Worm (Caenorhabditis elegans) whole organism, late embryonic: ENCODE measurements around the gene lis-1.
A peak's percentile ranks its signal among the peaks of the same experiment; 100 is the strongest.

Experiments used
- C08G9.2 ChIP-seq: sonication (generic microtip); optimal IDR thresholded peaks from 2 replicates; lab custom pipeline; 2016; ENCODE audit warnings: mild to moderate bottlenecking, missing genetic modification characterization, moderate library complexity, missing compliant biosample characterization
- F13H6.1 ChIP-seq: sonication (generic microtip); optimal IDR thresholded peaks from 2 replicates; lab custom pipeline; 2016; ENCODE audit warnings: missing genetic modification characterization, missing compliant biosample characterization
- K02D7.2 ChIP-seq: sonication (generic microtip); optimal IDR thresholded peaks from 2 replicates; lab custom pipeline; 2017; ENCODE audit warnings: mild to moderate bottlenecking, missing genetic modification characterization, missing compliant biosample characterization
- T23F11.4 ChIP-seq: fragments of 200-800 bp; sonication (Bioruptor generic); optimal IDR thresholded peaks from 2 replicates; lab custom pipeline; 2018; ENCODE audit warnings: mild to moderate bottlenecking, missing genetic modification characterization, missing compliant biosample characterization
- Y22D7AL.16 ChIP-seq: sonication (generic microtip); optimal IDR thresholded peaks from 2 replicates; lab custom pipeline; 2016; ENCODE audit warnings: missing genetic modification characterization, missing compliant biosample characterization
- ceh-14 ChIP-seq: sonication (generic microtip); optimal IDR thresholded peaks from 2 replicates; lab custom pipeline; 2016; ENCODE audit warnings: missing genotype, missing genetic modification characterization, missing compliant biosample characterization
- ceh-2 ChIP-seq: sonication (generic microtip); optimal IDR thresholded peaks from 2 replicates; lab custom pipeline; 2016; ENCODE audit warnings: missing genotype, missing genetic modification characterization, missing compliant biosample characterization
- ceh-22 ChIP-seq: sonication (generic microtip); optimal IDR thresholded peaks from 2 replicates; lab custom pipeline; 2017; ENCODE audit warnings: missing biosample characterization, missing genetic modification characterization
- ceh-31 ChIP-seq: sonication (generic microtip); optimal IDR thresholded peaks from 2 replicates; lab custom pipeline; 2016; ENCODE audit warnings: missing genetic modification characterization, missing compliant biosample characterization
- ceh-6 ChIP-seq: fragments of 200-800 bp; sonication (Bioruptor generic); optimal IDR thresholded peaks from 2 replicates; lab custom pipeline; 2018; ENCODE audit warnings: mild to moderate bottlenecking, missing genetic modification characterization, missing compliant biosample characterization
- che-1 ChIP-seq: sonication (generic microtip); optimal IDR thresholded peaks from 2 replicates; lab custom pipeline; 2016; ENCODE audit warnings: mild to moderate bottlenecking, missing genetic modification characterization, missing compliant biosample characterization
- dve-1 ChIP-seq: sonication (generic microtip); optimal IDR thresholded peaks from 2 replicates; lab custom pipeline; 2017; ENCODE audit warnings: antibody characterized with exemption, mild to moderate bottlenecking, missing genetic modification characterization, missing compliant biosample characterization
- elt-4 ChIP-seq: sonication (generic microtip); optimal IDR thresholded peaks from 2 replicates; lab custom pipeline; 2016; ENCODE audit warnings: missing genetic modification characterization, missing compliant biosample characterization
- ets-4 ChIP-seq: sonication (generic microtip); optimal IDR thresholded peaks from 2 replicates; lab custom pipeline; 2016; ENCODE audit warnings: missing genetic modification characterization, missing compliant biosample characterization
- fkh-10 ChIP-seq: fragments of 150-350 bp; optimal IDR thresholded peaks from 2 replicates; lab custom pipeline; 2014; ENCODE audit warnings: missing biosample characterization, missing genetic modification reagents, missing genetic modification characterization
- fkh-6 ChIP-seq: sonication (generic microtip); optimal IDR thresholded peaks from 2 replicates; lab custom pipeline; 2016; ENCODE audit warnings: missing genetic modification characterization, missing compliant biosample characterization
- hlh-13 ChIP-seq: fragments of 200-800 bp; sonication (Bioruptor generic); optimal IDR thresholded peaks from 2 replicates; lab custom pipeline; 2018; ENCODE audit warnings: mild to moderate bottlenecking, missing genetic modification characterization, missing compliant biosample characterization
- hlh-30 ChIP-seq: sonication (generic microtip); optimal IDR thresholded peaks from 2 replicates; lab custom pipeline; 2017; ENCODE audit warnings: antibody characterized with exemption, missing genetic modification characterization, missing compliant biosample characterization; ENCODE audit not compliant: insufficient read depth
- hlh-8 ChIP-seq: sonication (generic microtip); optimal IDR thresholded peaks from 2 replicates; lab custom pipeline; 2016; ENCODE audit warnings: missing genotype, missing genetic modification characterization, missing compliant biosample characterization
- lim-6 ChIP-seq: sonication (generic microtip); optimal IDR thresholded peaks from 2 replicates; lab custom pipeline; 2016; ENCODE audit warnings: missing genetic modification characterization, missing compliant biosample characterization
- mec-3 ChIP-seq: sonication (generic microtip); optimal IDR thresholded peaks from 2 replicates; lab custom pipeline; 2016; ENCODE audit warnings: borderline replicate concordance, missing genetic modification characterization, missing compliant biosample characterization
- nfya-1 ChIP-seq: sonication (generic microtip); optimal IDR thresholded peaks from 2 replicates; lab custom pipeline; 2017; ENCODE audit warnings: missing genetic modification characterization, mild to moderate bottlenecking, missing compliant biosample characterization, antibody characterized with exemption, moderate library complexity
- nhr-232 ChIP-seq: sonication (generic microtip); optimal IDR thresholded peaks from 2 replicates; lab custom pipeline; 2016; ENCODE audit warnings: missing genetic modification characterization, missing compliant biosample characterization
- pha-2 ChIP-seq: sonication (generic microtip); optimal IDR thresholded peaks from 2 replicates; lab custom pipeline; 2017; ENCODE audit warnings: mild to moderate bottlenecking, missing genetic modification characterization, missing compliant biosample characterization
- pha-4 ChIP-seq: fragments of 150-350 bp; optimal IDR thresholded peaks from 2 replicates; lab custom pipeline; 2018; ENCODE audit warnings: missing biosample characterization, missing genetic modification reagents, missing genetic modification characterization
- ref-2 ChIP-seq: sonication (generic microtip); optimal IDR thresholded peaks from 2 replicates; lab custom pipeline; 2016; ENCODE audit warnings: missing genetic modification characterization, missing compliant biosample characterization
- rnt-1 ChIP-seq: sonication (generic microtip); optimal IDR thresholded peaks from 2 replicates; lab custom pipeline; 2016; ENCODE audit warnings: missing genetic modification characterization, missing compliant biosample characterization
- sdc-2 ChIP-seq: sonication (generic microtip); optimal IDR thresholded peaks from 2 replicates; lab custom pipeline; 2016; ENCODE audit warnings: missing genotype, missing genetic modification characterization, missing compliant biosample characterization
- sox-4 ChIP-seq: sonication (generic microtip); optimal IDR thresholded peaks from 2 replicates; lab custom pipeline; 2017; ENCODE audit warnings: mild to moderate bottlenecking, missing genetic modification characterization, inconsistent platforms, missing compliant biosample characterization
- tbx-2 ChIP-seq: sonication (generic microtip); optimal IDR thresholded peaks from 2 replicates; lab custom pipeline; 2016; ENCODE audit warnings: missing genetic modification characterization, missing compliant biosample characterization
- tbx-7 ChIP-seq: sonication (generic microtip); optimal IDR thresholded peaks from 2 replicates; lab custom pipeline; 2016; ENCODE audit warnings: missing genotype, missing genetic modification characterization, missing compliant biosample characterization
- unc-42 ChIP-seq: sonication (generic microtip); optimal IDR thresholded peaks from 2 replicates; lab custom pipeline; 2016; ENCODE audit warnings: missing genotype, missing genetic modification characterization, missing compliant biosample characterization
- unc-55 ChIP-seq: sonication (generic microtip); optimal IDR thresholded peaks from 2 replicates; lab custom pipeline; 2017; ENCODE audit warnings: missing biosample characterization, missing genetic modification reagents, missing genetic modification characterization
- zip-5 ChIP-seq: sonication (generic microtip); optimal IDR thresholded peaks from 2 replicates; lab custom pipeline; 2016; ENCODE audit warnings: missing genetic modification characterization, missing compliant biosample characterization

lis-1 gene

ce11 chrIII:13370980-13371379, 5.5 kb downstream of the lis-1 start, which contains the start of gene T03F6.9:
T03F6.9 (minus strand) TSS chrIII:13371080.
- TF ChIP-seq che-1 (tag; lab: Kevin White, UChicago) (no peak), Y22D7AL.16 (tag; lab: Kevin White, UChicago) (no peak)

ce11 chrIII:13359847-13360246, 16.7 kb downstream of the lis-1 start:
- peak; percentile 23 for TF ChIP-seq F13H6.1 (tag; lab: Kevin White, UChicago)
- peak; percentile 21 for TF ChIP-seq ets-4 (tag; lab: Kevin White, UChicago)
- peak; percentile 61 for TF ChIP-seq ceh-2 (tag; lab: Kevin White, UChicago)
- peak; percentile 67 for TF ChIP-seq hlh-30 (tag; lab: Kevin White, UChicago)
- TF ChIP-seq tbx-2 (tag; lab: Kevin White, UChicago), result peak; percentile 68
- peak; percentile 18 for TF ChIP-seq fkh-6 (tag; lab: Kevin White, UChicago)
- peak; percentile 39 for TF ChIP-seq unc-42 (tag; lab: Kevin White, UChicago)
- TF ChIP-seq rnt-1, result peak; percentile 48
- TF ChIP-seq pha-2 (tag; lab: Kevin White, UChicago), result no peak
- TF ChIP-seq sdc-2 (tag; lab: Kevin White, UChicago), result no peak
- TF ChIP-seq tbx-7 (tag; lab: Kevin White, UChicago), result no peak
- no peak for TF ChIP-seq Y22D7AL.16 (tag; lab: Kevin White, UChicago)
- peak; percentile 84 for TF ChIP-seq ceh-31 (tag; lab: Kevin White, UChicago)
- no peak for TF ChIP-seq nhr-232
- TF ChIP-seq dve-1 (tag; lab: Kevin White, UChicago), result no peak
- no peak for TF ChIP-seq ceh-14
- peak; percentile 35 for TF ChIP-seq ref-2
- TF ChIP-seq nfya-1 (tag; lab: Kevin White, UChicago), result peak; percentile 71
- TF ChIP-seq C08G9.2 (tag; lab: Kevin White, UChicago), result peak; percentile 38

ce11 chrIII:13359256-13359655, 17.3 kb downstream of the lis-1 start, which contains the start of gene F53A2.9:
F53A2.9 (minus strand) TSS chrIII:13359356.
- TF ChIP-seq nhr-232 (no peak), pha-4 (tag; lab: Kevin White, UChicago) (no peak), T23F11.4 (GFP tag; lab: Kevin White, UChicago) (no peak), sox-4 (tag; lab: Kevin White, UChicago) (no peak), fkh-10 (no peak), Y22D7AL.16 (tag; lab: Kevin White, UChicago) (no peak), ceh-22 (tag; lab: Kevin White, UChicago) (no peak), unc-55 (GFP tag; lab: Kevin White, UChicago) (no peak), K02D7.2 (tag; lab: Kevin White, UChicago) (no peak), nfya-1 (tag; lab: Kevin White, UChicago) (no peak), rnt-1 (no peak), lim-6 (tag; lab: Kevin White, UChicago) (no peak), hlh-13 (GFP tag; lab: Kevin White, UChicago) (no peak), zip-5 (tag; lab: Kevin White, UChicago) (no peak)

- TF ChIP-seq elt-4 (tag; lab: Kevin White, UChicago) (no peak), hlh-8 (tag; lab: Kevin White, UChicago) (no peak), mec-3 (tag; lab: Kevin White, UChicago) (no peak), hlh-13 (GFP tag; lab: Kevin White, UChicago) (no peak), unc-42 (tag; lab: Kevin White, UChicago) (peak; percentile 46)
These were observed 25.5 kb downstream of the lis-1 start for ce11 chrIII:13350964-13351363.

ce11 chrIII:13348891-13349290, 27.6 kb downstream of the lis-1 start:
- TF ChIP-seq unc-42 (tag; lab: Kevin White, UChicago), result peak; percentile 79
- no peak for TF ChIP-seq ceh-2 (tag; lab: Kevin White, UChicago)
- TF ChIP-seq zip-5 (tag; lab: Kevin White, UChicago), result no peak
- no peak for TF ChIP-seq ceh-6 (GFP tag; lab: Kevin White, UChicago)
- TF ChIP-seq rnt-1, result no peak
- no peak for TF ChIP-seq hlh-30 (tag; lab: Kevin White, UChicago)
